Fruit fly (Drosophila melanogaster) whole organism, adult: ENCODE data around the gene Gale.

Experiments used
- CG11617 ChIP-seq: fragments of 200-800 bp; sonication (Bioruptor generic); optimal IDR thresholded peaks from 2 replicates; lab custom pipeline; 2017; ENCODE audit warnings: mild to moderate bottlenecking, missing biosample characterization, missing genetic modification reagents, missing genetic modification characterization
- CG12768 ChIP-seq: fragments of 200-800 bp; sonication (Bioruptor generic); optimal IDR thresholded peaks from 2 replicates; lab custom pipeline; 2017; ENCODE audit warnings: missing biosample characterization, missing genetic modification characterization, mild to moderate bottlenecking, moderate library complexity, missing genetic modification reagents
- CG14711 ChIP-seq: fragments of 200-800 bp; sonication (Bioruptor generic); optimal IDR thresholded peaks from 2 replicates; lab custom pipeline; 2018; ENCODE audit warnings: missing biosample characterization, mild to moderate bottlenecking, missing genetic modification characterization, moderate library complexity
- CG1620 ChIP-seq: fragments of 200-800 bp; sonication (Bioruptor generic); optimal IDR thresholded peaks from 2 replicates; lab custom pipeline; 2016; ENCODE audit warnings: missing biosample characterization, missing genetic modification characterization
- CG33017 ChIP-seq: fragments of 200-800 bp; sonication (Bioruptor generic); optimal IDR thresholded peaks from 2 replicates; lab custom pipeline; 2018; ENCODE audit warnings: missing biosample characterization, mild to moderate bottlenecking, missing genetic modification characterization, moderate library complexity
- CG5204 ChIP-seq: fragments of 200-800 bp; sonication (Bioruptor generic); optimal IDR thresholded peaks from 2 replicates; lab custom pipeline; 2016; ENCODE audit warnings: missing biosample characterization, missing genetic modification characterization
- CG7045 ChIP-seq: fragments of 200-800 bp; sonication (Bioruptor generic); optimal IDR thresholded peaks from 2 replicates; lab custom pipeline; 2017; ENCODE audit warnings: missing biosample characterization, mild to moderate bottlenecking, missing genetic modification characterization
- CG7101 ChIP-seq: fragments of 200-800 bp; sonication (Bioruptor generic); optimal IDR thresholded peaks from 2 replicates; lab custom pipeline; 2018; ENCODE audit warnings: missing biosample characterization, mild to moderate bottlenecking, missing genetic modification characterization, moderate library complexity
- Clk ChIP-seq: fragments of 200-800 bp; sonication (Bioruptor generic); optimal IDR thresholded peaks from 2 replicates; lab custom pipeline; 2017; ENCODE audit warnings: missing biosample characterization, missing genetic modification characterization
- Crg-1 ChIP-seq: fragments of 200-800 bp; sonication (Bioruptor generic); optimal IDR thresholded peaks from 2 replicates; lab custom pipeline; 2016; ENCODE audit warnings: missing biosample characterization, missing genetic modification characterization
- Hr96 ChIP-seq: fragments of 200-800 bp; sonication (Bioruptor generic); optimal IDR thresholded peaks from 2 replicates; lab custom pipeline; 2016; ENCODE audit warnings: missing biosample characterization, missing genetic modification characterization
- Mnt ChIP-seq: fragments of 200-800 bp; sonication (Bioruptor generic); optimal IDR thresholded peaks from 2 replicates; lab custom pipeline; 2016; ENCODE audit warnings: missing biosample characterization, mild to moderate bottlenecking, missing genetic modification characterization
- bab1 ChIP-seq: fragments of 200-800 bp; sonication (Bioruptor generic); optimal IDR thresholded peaks from 3 replicates; lab custom pipeline; 2019; ENCODE audit warnings: missing biosample characterization, mild to moderate bottlenecking, missing genetic modification characterization, moderate library complexity
- cic ChIP-seq: fragments of 200-800 bp; sonication (Bioruptor generic); optimal IDR thresholded peaks from 2 replicates; lab custom pipeline; 2017; ENCODE audit warnings: missing biosample characterization, mild to moderate bottlenecking, missing genetic modification characterization, moderate library complexity
- cnc ChIP-seq, 2 experiments: fragments of >200 bp; optimal IDR thresholded peaks; 2 replicates each; lab custom pipeline; 2017
- kay ChIP-seq: fragments of 200-800 bp; sonication (Bioruptor generic); peaks from one replicate; lab custom pipeline; 2016; ENCODE audit warnings: missing biosample characterization, missing genetic modification characterization, borderline replicate concordance
- ovo ChIP-seq: fragments of 200-800 bp; sonication (Bioruptor generic); optimal IDR thresholded peaks from 2 replicates; lab custom pipeline; 2016; ENCODE audit warnings: missing biosample characterization, missing genetic modification characterization
- pad ChIP-seq: fragments of 200-800 bp; sonication (Bioruptor generic); optimal IDR thresholded peaks from 3 replicates; lab custom pipeline; 2017; ENCODE audit warnings: missing biosample characterization, missing genetic modification characterization, mild to moderate bottlenecking, moderate library complexity, missing genetic modification reagents
- tj ChIP-seq: fragments of 200-800 bp; sonication (Bioruptor generic); optimal IDR thresholded peaks from 3 replicates; lab custom pipeline; 2017; ENCODE audit warnings: missing biosample characterization, mild to moderate bottlenecking, missing genetic modification characterization, moderate library complexity
- toe ChIP-seq: fragments of 200-800 bp; sonication (Bioruptor generic); optimal IDR thresholded peaks from 2 replicates; lab custom pipeline; 2016; ENCODE audit warnings: missing biosample characterization, missing genetic modification characterization

Gale gene

dm6 chr3L:648155-649024, at the start of gene Gale:
TSS of gene Gale (plus strand) at chr3L:648555.
- no peak for TF ChIP-seq Hr96
- no peak for TF ChIP-seq CG7045 (GFP tag; lab: Kevin White, UChicago)
- TF ChIP-seq cic: peak; percentile 60
- peak; percentile 23 for TF ChIP-seq CG33017 (tag; lab: Kevin White, UChicago)
- TF ChIP-seq CG11617 (GFP tag; lab: Kevin White, UChicago): no peak
- TF ChIP-seq toe (GFP tag; lab: Kevin White, UChicago): peak; percentile 66
- no peak for TF ChIP-seq Crg-1 (GFP tag; lab: Kevin White, UChicago)
- no peak for TF ChIP-seq kay (GFP tag; lab: Kevin White, UChicago)
- TF ChIP-seq Mnt (GFP tag; lab: Kevin White, UChicago): peak; percentile 66
- TF ChIP-seq CG12768 (GFP tag; lab: Kevin White, UChicago): peak; percentile 34
- TF ChIP-seq Clk (GFP tag; lab: Kevin White, UChicago): no peak

- TF ChIP-seq CG33017 (tag; lab: Kevin White, UChicago) (no peak), pad (no peak), Clk (GFP tag; lab: Kevin White, UChicago) (no peak), toe (GFP tag; lab: Kevin White, UChicago) (no peak), CG11617 (GFP tag; lab: Kevin White, UChicago) (no peak), CG5204 (GFP tag; lab: Kevin White, UChicago) (no peak), CG7045 (GFP tag; lab: Kevin White, UChicago) (no peak)
Measured at dm6 chr3L:601104-601503, 47.3 kb upstream of the Gale start.

dm6 chr3L:601559-602136, 46.7 kb upstream of the Gale start:
- no peak for TF ChIP-seq CG11617 (GFP tag; lab: Kevin White, UChicago)
- TF ChIP-seq tj (GFP tag; lab: Kevin White, UChicago): peak; percentile 89
- TF ChIP-seq Hr96: no peak
- TF ChIP-seq CG12768 (GFP tag; lab: Kevin White, UChicago): no peak
- TF ChIP-seq CG7045 (GFP tag; lab: Kevin White, UChicago): no peak
- TF ChIP-seq CG7101 (tag; lab: Kevin White, UChicago): no peak
- no peak for TF ChIP-seq bab1 (GFP tag; lab: Kevin White, UChicago)
- no peak for TF ChIP-seq ovo (GFP tag; lab: Kevin White, UChicago)

dm6 chr3L:602531-602930, 45.8 kb upstream of the Gale start:
- TF ChIP-seq tj (GFP tag; lab: Kevin White, UChicago) (peak; percentile 50), ovo (GFP tag; lab: Kevin White, UChicago) (no peak)

- TF ChIP-seq tj (GFP tag; lab: Kevin White, UChicago) (no peak), pad (no peak), toe (GFP tag; lab: Kevin White, UChicago) (no peak), Mnt (GFP tag; lab: Kevin White, UChicago) (no peak), CG33017 (tag; lab: Kevin White, UChicago) (no peak), CG12768 (GFP tag; lab: Kevin White, UChicago) (no peak), CG14711 (tag; lab: Kevin White, UChicago) (no peak), Hr96 (no peak), CG1620 (no peak), CG11617 (GFP tag; lab: Kevin White, UChicago) (no peak), CG7101 (tag; lab: Kevin White, UChicago) (no peak)
Measured at dm6 chr3L:603188-603587, 45.2 kb upstream of the Gale start.

- peak; percentile 65 for TF ChIP-seq Hr96
- TF ChIP-seq Crg-1 (GFP tag; lab: Kevin White, UChicago): no peak
- peak; percentile 58 for TF ChIP-seq CG7045 (GFP tag; lab: Kevin White, UChicago)
- TF ChIP-seq ovo (GFP tag; lab: Kevin White, UChicago): no peak
- peak; percentile 62 for TF ChIP-seq kay (GFP tag; lab: Kevin White, UChicago)
- peak; percentile 72 for TF ChIP-seq bab1 (GFP tag; lab: Kevin White, UChicago)
- peak; percentile 57 for TF ChIP-seq tj (GFP tag; lab: Kevin White, UChicago)
- TF ChIP-seq CG33017 (tag; lab: Kevin White, UChicago): peak; percentile 34
- TF ChIP-seq CG7101 (tag; lab: Kevin White, UChicago): peak; percentile 54
- no peak for TF ChIP-seq CG5204 (GFP tag; lab: Kevin White, UChicago)
- TF ChIP-seq Mnt (GFP tag; lab: Kevin White, UChicago): peak; percentile 56
- TF ChIP-seq CG1620: peak; percentile 20
- TF ChIP-seq CG12768 (GFP tag; lab: Kevin White, UChicago): peak; percentile 73
- peak; percentile 6 for TF ChIP-seq CG11617 (GFP tag; lab: Kevin White, UChicago)
- TF ChIP-seq CG14711 (tag; lab: Kevin White, UChicago): peak; percentile 3
- TF ChIP-seq Clk (GFP tag; lab: Kevin White, UChicago): no peak
- no peak for TF ChIP-seq cnc (optimal IDR thresholded peaks at IDR 0.05; lab: Kevin White, UChicago)
- peak; percentile 71 for TF ChIP-seq cic
- no peak for TF ChIP-seq toe (GFP tag; lab: Kevin White, UChicago)
- TF ChIP-seq pad: peak; percentile 14
Measured at dm6 chr3L:603847-604550, 44.4 kb upstream of the Gale start, which contains the start of gene CG13893. TSS of gene CG13893 (minus strand) at chr3L:604008.
